Fruit fly (Drosophila melanogaster): ENCODE measurements around the gene Imp.

Imp gene

DNA sequence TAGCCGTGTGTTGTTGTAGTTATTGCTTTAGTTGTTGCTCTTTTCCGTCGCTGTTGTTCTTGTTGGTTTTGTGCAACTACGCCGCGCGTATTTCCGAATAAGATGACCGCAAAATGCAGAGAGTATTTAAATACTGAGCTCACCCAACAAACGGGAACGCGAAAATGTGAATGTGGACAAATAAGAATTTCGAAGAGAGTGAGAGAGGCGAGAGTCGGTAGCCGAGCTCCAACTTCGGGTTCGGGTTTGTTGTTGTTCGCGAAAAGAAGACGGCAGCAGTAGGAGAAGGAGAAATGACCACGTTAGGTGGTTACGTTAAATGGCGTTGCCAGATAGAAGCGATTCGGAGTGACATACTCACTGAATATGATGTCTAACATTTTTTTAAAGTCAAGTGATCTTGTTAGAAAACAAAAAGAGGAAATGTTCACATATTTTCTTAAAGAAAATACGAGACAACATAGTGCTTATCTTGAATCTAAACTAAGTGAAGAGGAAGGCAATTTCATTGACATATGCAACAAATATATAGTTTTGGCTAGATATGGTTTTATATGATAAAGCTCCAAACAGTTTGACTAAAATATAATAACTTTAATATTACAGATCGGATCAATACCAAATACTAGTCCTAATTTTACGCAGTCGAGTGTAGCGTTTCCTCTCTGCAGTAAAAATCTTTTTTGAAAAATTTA is 17.2 kb downstream of the Imp start:
- peak; percentile 25 for TF ChIP-seq CG3163 (GFP tag; optimal IDR thresholded peaks at IDR 0.05)
- no peak for TF ChIP-seq Hr3 (GFP tag; optimal IDR thresholded peaks at IDR 0.05)
- TF ChIP-seq sd (tag; optimal IDR thresholded peaks at IDR 0.05): peak; percentile 40
- TF ChIP-seq vvl (GFP tag; IDR thresholded peaks at IDR 0.05): no peak
- TF ChIP-seq CG2678 (tag; optimal IDR thresholded peaks at IDR 0.05): peak; percentile 3
- TF ChIP-seq CG13424 (tag; optimal IDR thresholded peaks at IDR 0.05): peak; percentile 16
- peak; percentile 9; the same call in 1 of the 2 replicates for TF ChIP-seq stc (GFP tag; IDR thresholded peaks at IDR 0.05)
- no peak for TF ChIP-seq CG13775 (GFP tag; optimal IDR thresholded peaks at IDR 0.05)
- no peak for TF ChIP-seq Meics (GFP tag; optimal IDR thresholded peaks at IDR 0.05)
- 0 out of 2 replicates have a peak, but pooled peaks have one; percentile 53 for TF ChIP-seq CG4360 (GFP tag; IDR thresholded peaks at IDR 0.05)
- 0 out of 2 replicates have a peak, but pooled peaks have one; percentile 15 for TF ChIP-seq E2f2 (GFP tag; IDR thresholded peaks at IDR 0.05)
- TF ChIP-seq Ravus (GFP tag; IDR thresholded peaks at IDR 0.05): no peak
- TF ChIP-seq gem (tag; optimal IDR thresholded peaks at IDR 0.05): peak; percentile 8
- TF ChIP-seq tap (tag; optimal IDR thresholded peaks at IDR 0.05): no peak
- no peak for TF ChIP-seq sna (GFP tag; IDR thresholded peaks at IDR 0.05; ENCODE audit: partially characterized antibody)
- TF ChIP-seq mirr (GFP tag; optimal IDR thresholded peaks at IDR 0.05): no peak
- TF ChIP-seq Scr (GFP tag; IDR thresholded peaks at IDR 0.05; ENCODE audit: partially characterized antibody): 0 out of 2 replicates have a peak, but pooled peaks have one; percentile 10
- peak; percentile 42; the same call in 1 of the 3 replicates for TF ChIP-seq row (GFP tag; IDR thresholded peaks at IDR 0.05)
- TF ChIP-seq phol (tag; optimal IDR thresholded peaks at IDR 0.05): peak; percentile 6
- no peak for TF ChIP-seq CG10147 (GFP tag; optimal IDR thresholded peaks at IDR 0.05)
- no peak for TF ChIP-seq fd3F (GFP tag; optimal IDR thresholded peaks at IDR 0.05)
- TF ChIP-seq CG13287 (GFP tag; IDR thresholded peaks at IDR 0.05; ENCODE audit: partially characterized antibody): 0 out of 2 replicates have a peak, but pooled peaks have one; percentile 10
- peak; percentile 19 for TF ChIP-seq CG15479 (GFP tag; optimal IDR thresholded peaks at IDR 0.05)
- no peak for TF ChIP-seq ci (GFP tag; IDR thresholded peaks at IDR 0.05)
- no peak for TF ChIP-seq exex (tag; optimal IDR thresholded peaks at IDR 0.05)
- TF ChIP-seq CG2120 (GFP tag; optimal IDR thresholded peaks at IDR 0.05): peak; percentile 17
- TF ChIP-seq CG18599 (GFP tag; optimal IDR thresholded peaks at IDR 0.05): peak; percentile 33
- TF ChIP-seq Stat92E (GFP tag; optimal IDR thresholded peaks at IDR 0.05): no peak
- TF ChIP-seq sisA (GFP tag; IDR thresholded peaks at IDR 0.05): no peak
- TF ChIP-seq CG18011 (GFP tag; optimal IDR thresholded peaks at IDR 0.05): no peak
- TF ChIP-seq Fer1 (GFP tag; optimal IDR thresholded peaks at IDR 0.05): no peak
- no peak for TF ChIP-seq slbo (GFP tag; IDR thresholded peaks at IDR 0.05)
- peak; percentile 74; the same call in 2 of the 4 replicates for TF ChIP-seq chinmo (GFP tag; IDR thresholded peaks at IDR 0.05; ENCODE audit: partially characterized antibody)
- TF ChIP-seq Atf6 (GFP tag; IDR thresholded peaks at IDR 0.05): peak; percentile 29; the same call in 1 of the 2 replicates
- peak; percentile 1 for TF ChIP-seq stwl (tag; optimal IDR thresholded peaks at IDR 0.05)
- TF ChIP-seq oc (tag; optimal IDR thresholded peaks at IDR 0.05): no peak
- TF ChIP-seq CG12659 (GFP tag; optimal IDR thresholded peaks at IDR 0.05): peak; percentile 0
- no peak for TF ChIP-seq CG10274 (GFP tag; optimal IDR thresholded peaks at IDR 0.05)
- peak; percentile 6 for TF ChIP-seq CG7987 (GFP tag; optimal IDR thresholded peaks at IDR 0.05)
- TF ChIP-seq CG11560 (tag; IDR thresholded peaks at IDR 0.05): no peak
- TF ChIP-seq lab (GFP tag; optimal IDR thresholded peaks at IDR 0.05): peak; percentile 6
- no peak for TF ChIP-seq Bgb (GFP tag; IDR thresholded peaks at IDR 0.05; ENCODE audit: partially characterized antibody)
- TF ChIP-seq CG9437 (GFP tag; optimal IDR thresholded peaks at IDR 0.05): peak; percentile 98
- peak; percentile 71 for TF ChIP-seq Elba2 (GFP tag; optimal IDR thresholded peaks at IDR 0.05)
- peak; percentile 51 for TF ChIP-seq sens (GFP tag)
- TF ChIP-seq CG2712 (tag; optimal IDR thresholded peaks at IDR 0.05): peak; percentile 13
- TF ChIP-seq CG2199 (GFP tag; IDR thresholded peaks at IDR 0.05): no peak
- no peak for TF ChIP-seq Doc3 (GFP tag; IDR thresholded peaks at IDR 0.05; ENCODE audit: partially characterized antibody)
